Fruit fly (Drosophila melanogaster) whole organism, embryonic: ENCODE data around the gene CG18281.
A peak's percentile ranks its signal among the peaks of the same experiment; 100 is the strongest.

Source experiments
- Awh ChIP-seq: fragments of 200-800 bp; sonication (Bioruptor generic); IDR thresholded peaks from 2 replicates; pipeline ENCODE4, ENCODE4 v1.3.6; 2022; ENCODE audit warnings: missing biosample characterization, missing genetic modification characterization
- B-H2 ChIP-seq: fragments of 200-800 bp; sonication (Bioruptor generic); optimal IDR thresholded peaks from 2 replicates; lab custom pipeline; 2018; ENCODE audit warnings: missing biosample characterization, mild to moderate bottlenecking, missing genetic modification characterization
- CG10267 ChIP-seq: fragments of 200-800 bp; sonication (Bioruptor generic); optimal IDR thresholded peaks from 2 replicates; lab custom pipeline; 2018; ENCODE audit warnings: missing biosample characterization, mild to moderate bottlenecking, missing genetic modification characterization, moderate library complexity
- CG10321 ChIP-seq: fragments of 200-800 bp; sonication (Bioruptor generic); IDR thresholded peaks from 2 replicates; pipeline ENCODE4 v1.3.6; 2022; ENCODE audit warnings: missing biosample characterization, missing genetic modification characterization
- CG11247 ChIP-seq: fragments of 200-800 bp; sonication (Bioruptor generic); IDR thresholded peaks from 2 replicates; pipeline ENCODE4 v1.3.6; 2022; ENCODE audit warnings: missing biosample characterization, missing genetic modification characterization
- CG12769 ChIP-seq: fragments of 200-800 bp; sonication (Bioruptor generic); optimal IDR thresholded peaks from 2 replicates; lab custom pipeline; 2019; ENCODE audit warnings: missing biosample characterization, mild to moderate bottlenecking, missing genetic modification characterization, moderate library complexity
- CG13296 ChIP-seq: fragments of 200-800 bp; sonication (Bioruptor generic); optimal IDR thresholded peaks from 3 replicates; lab custom pipeline; 2018; ENCODE audit warnings: missing biosample characterization, mild to moderate bottlenecking, missing genetic modification characterization
- CG13775 ChIP-seq: fragments of 200-800 bp; sonication (Bioruptor generic); optimal IDR thresholded peaks from 3 replicates; lab custom pipeline; 2017; ENCODE audit warnings: missing biosample characterization, mild to moderate bottlenecking, missing genetic modification characterization
- CG14710 ChIP-seq: fragments of 200-800 bp; sonication (Bioruptor generic); optimal IDR thresholded peaks from 3 replicates; lab custom pipeline; 2019; ENCODE audit warnings: missing biosample characterization, mild to moderate bottlenecking, missing genetic modification characterization, moderate library complexity
- CG2116 ChIP-seq: fragments of 200-800 bp; sonication (Bioruptor generic); optimal IDR thresholded peaks from 3 replicates; lab custom pipeline; 2018; ENCODE audit warnings: missing biosample characterization, mild to moderate bottlenecking, missing genetic modification characterization
- CG30431 ChIP-seq: fragments of 200-800 bp; sonication (Bioruptor generic); optimal IDR thresholded peaks from 2 replicates; lab custom pipeline; 2017; ENCODE audit warnings: missing biosample characterization, missing genetic modification characterization
- CG3281 ChIP-seq: fragments of 200-800 bp; sonication (Bioruptor generic); optimal IDR thresholded peaks from 3 replicates; lab custom pipeline; 2017; ENCODE audit warnings: missing biosample characterization, mild to moderate bottlenecking, missing genetic modification characterization
- CG33213 ChIP-seq: fragments of 200-800 bp; sonication (Bioruptor generic); optimal IDR thresholded peaks from 3 replicates; lab custom pipeline; 2016; ENCODE audit warnings: missing biosample characterization, missing genetic modification characterization
- CG3838 ChIP-seq: fragments of 200-800 bp; sonication (Bioruptor generic); optimal IDR thresholded peaks from 3 replicates; lab custom pipeline; 2016; ENCODE audit warnings: missing biosample characterization, missing genetic modification characterization
- CG4328 ChIP-seq: fragments of 200-800 bp; sonication (Bioruptor generic); optimal IDR thresholded peaks from 3 replicates; lab custom pipeline; 2017; ENCODE audit warnings: missing biosample characterization, missing genetic modification reagents, missing genetic modification characterization
- CG4854 ChIP-seq: fragments of 200-800 bp; sonication (Bioruptor generic); optimal IDR thresholded peaks from 2 replicates; lab custom pipeline; 2016; ENCODE audit warnings: missing biosample characterization, missing genetic modification characterization, inconsistent platforms
- CG5245 ChIP-seq: fragments of 200-800 bp; sonication (Bioruptor generic); optimal IDR thresholded peaks from 3 replicates; lab custom pipeline; 2016; ENCODE audit warnings: missing biosample characterization, missing genetic modification characterization
- CG7271 ChIP-seq: fragments of 200-800 bp; sonication (Bioruptor generic); optimal IDR thresholded peaks from 2 replicates; lab custom pipeline; 2018; ENCODE audit warnings: missing biosample characterization, mild to moderate bottlenecking, missing genetic modification characterization, moderate library complexity
- CG7786 ChIP-seq: fragments of 200-800 bp; sonication (Bioruptor generic); optimal IDR thresholded peaks from 2 replicates; lab custom pipeline; 2016; ENCODE audit warnings: missing biosample characterization, missing genetic modification characterization
- CG7987 ChIP-seq: fragments of 200-800 bp; sonication (Bioruptor generic); optimal IDR thresholded peaks from 2 replicates; lab custom pipeline; 2018; ENCODE audit warnings: missing biosample characterization, mild to moderate bottlenecking, missing genetic modification characterization, moderate library complexity
- CG8089 ChIP-seq: fragments of 200-800 bp; sonication (Bioruptor generic); optimal IDR thresholded peaks from 3 replicates; lab custom pipeline; 2016; ENCODE audit warnings: missing biosample characterization, missing genetic modification characterization
- CG8944 ChIP-seq: fragments of 200-800 bp; sonication (Bioruptor generic); optimal IDR thresholded peaks from 3 replicates; lab custom pipeline; 2016; ENCODE audit warnings: missing biosample characterization, missing genetic modification characterization
- CG9797 ChIP-seq: fragments of 200-800 bp; sonication (Bioruptor generic); optimal IDR thresholded peaks from 3 replicates; lab custom pipeline; 2018; ENCODE audit warnings: missing biosample characterization, mild to moderate bottlenecking, missing genetic modification characterization
- D ChIP-seq, 2 experiments: fragments of 200-800 bp in 1 of 2; fragments of >200 bp in 1 of 2; sonication (Bioruptor generic) in 1 of 2; optimal IDR thresholded peaks; 2 replicates in 1 of 2; 3 replicates in 1 of 2; lab custom pipeline; 2017; ENCODE audit warnings: mild to moderate bottlenecking in 1 of 2, missing biosample characterization in 1 of 2, missing genetic modification characterization in 1 of 2, missing genetic modification reagents in 1 of 2
- Dref ChIP-seq: fragments of 200-800 bp; sonication (Bioruptor generic); IDR thresholded peaks from 2 replicates; pipeline ENCODE4 v1.3.6; 2022; ENCODE audit warnings: missing biosample characterization, missing genetic modification characterization
- HLH54F ChIP-seq: fragments of 200-800 bp; sonication (Bioruptor generic); optimal IDR thresholded peaks from 3 replicates; lab custom pipeline; 2016; ENCODE audit warnings: missing biosample characterization, missing genetic modification characterization
- HLHmδ ChIP-seq: fragments of 200-800 bp; sonication (Bioruptor generic); optimal IDR thresholded peaks from 2 replicates; lab custom pipeline; 2018; ENCODE audit warnings: missing biosample characterization, mild to moderate bottlenecking, missing genetic modification characterization, moderate library complexity
- Scr ChIP-seq: fragments of 200-800 bp; sonication (Bioruptor generic); IDR thresholded peaks from 2 replicates; pipeline ENCODE4 v1.3.6; 2022; ENCODE audit warnings: missing biosample characterization, missing genetic modification characterization; ENCODE audit not compliant: partially characterized antibody
- YL-1 ChIP-seq: fragments of 200-800 bp; sonication (Bioruptor generic); optimal IDR thresholded peaks from 3 replicates; lab custom pipeline; 2017; ENCODE audit warnings: missing biosample characterization, mild to moderate bottlenecking, missing genetic modification characterization
- al ChIP-seq: fragments of 200-800 bp; sonication (Bioruptor generic); IDR thresholded peaks from 2 replicates; pipeline ENCODE4 v1.3.6; 2022; ENCODE audit warnings: missing biosample characterization, missing genetic modification characterization
- ase ChIP-seq: fragments of 200-800 bp; sonication (Bioruptor generic); IDR thresholded peaks from 3 replicates; pipeline ENCODE4 v1.3.6; 2022; ENCODE audit warnings: missing biosample characterization, missing genetic modification characterization
- danr ChIP-seq: fragments of 200-800 bp; sonication (Bioruptor generic); IDR thresholded peaks from 2 replicates; pipeline ENCODE4 v1.3.6; 2022; ENCODE audit warnings: missing biosample characterization, missing genetic modification characterization
- dm ChIP-seq: fragments of 200-800 bp; sonication (Bioruptor generic); optimal IDR thresholded peaks from 3 replicates; lab custom pipeline; 2016; ENCODE audit warnings: missing biosample characterization, missing genetic modification characterization
- dmrt99B ChIP-seq: fragments of 200-800 bp; sonication (Bioruptor generic); optimal IDR thresholded peaks from 2 replicates; lab custom pipeline; 2018; ENCODE audit warnings: missing biosample characterization, mild to moderate bottlenecking, missing genetic modification characterization, moderate library complexity
- gcm2 ChIP-seq: fragments of 200-800 bp; sonication (Bioruptor generic); optimal IDR thresholded peaks from 2 replicates; lab custom pipeline; 2016; ENCODE audit warnings: missing biosample characterization, missing genetic modification characterization
- gro ChIP-seq: fragments of 200-800 bp; sonication (Bioruptor generic); optimal IDR thresholded peaks from 2 replicates; lab custom pipeline; 2016; ENCODE audit warnings: missing biosample characterization, missing genetic modification characterization
- ham ChIP-seq: fragments of 200-800 bp; sonication (Bioruptor generic); IDR thresholded peaks from 2 replicates; pipeline ENCODE4 v1.3.6; 2022; ENCODE audit warnings: missing biosample characterization, missing genetic modification characterization
- insv ChIP-seq, 2 experiments: fragments of 200-800 bp; sonication (Bioruptor generic); optimal IDR thresholded peaks; 3 replicates each; lab custom pipeline; 2016 to 2018; ENCODE audit warnings: missing biosample characterization in 2 of 2, missing genetic modification characterization in 2 of 2
- kah ChIP-seq: fragments of 200-800 bp; sonication (Bioruptor generic); optimal IDR thresholded peaks from 2 replicates; lab custom pipeline; 2018; ENCODE audit warnings: missing biosample characterization, mild to moderate bottlenecking, missing genetic modification characterization
- ken ChIP-seq: fragments of 200-800 bp; sonication (Bioruptor generic); IDR thresholded peaks from 3 replicates; pipeline ENCODE4 v1.3.6; 2022; ENCODE audit warnings: missing biosample characterization, missing genetic modification characterization
- luna ChIP-seq: fragments of 200-800 bp; sonication (Bioruptor generic); optimal IDR thresholded peaks from 2 replicates; lab custom pipeline; 2016; ENCODE audit warnings: missing biosample characterization, missing genetic modification characterization
- mirr ChIP-seq: fragments of 200-800 bp; sonication (Bioruptor generic); optimal IDR thresholded peaks from 3 replicates; lab custom pipeline; 2018; ENCODE audit warnings: missing biosample characterization, mild to moderate bottlenecking, missing genetic modification characterization
- mld ChIP-seq: fragments of 200-800 bp; sonication (Bioruptor generic); IDR thresholded peaks from 3 replicates; pipeline ENCODE4 v1.3.6; 2022; ENCODE audit warnings: missing biosample characterization, missing genetic modification characterization; ENCODE audit not compliant: partially characterized antibody
- org-1 ChIP-seq: fragments of 200-800 bp; sonication (Bioruptor generic); optimal IDR thresholded peaks from 2 replicates; lab custom pipeline; 2017; ENCODE audit warnings: missing biosample characterization, missing genetic modification characterization
- phol ChIP-seq: fragments of 200-800 bp; sonication (Bioruptor generic); optimal IDR thresholded peaks from 3 replicates; lab custom pipeline; 2018; ENCODE audit warnings: missing biosample characterization, mild to moderate bottlenecking, missing genetic modification characterization, moderate library complexity
- sd ChIP-seq: fragments of 200-800 bp; sonication (Bioruptor generic); optimal IDR thresholded peaks from 3 replicates; lab custom pipeline; 2018; ENCODE audit warnings: missing biosample characterization, mild to moderate bottlenecking, missing genetic modification characterization, moderate library complexity
- sob ChIP-seq: fragments of 200-800 bp; sonication (Bioruptor generic); IDR thresholded peaks from 2 replicates; pipeline ENCODE4 v1.3.6; 2022; ENCODE audit warnings: missing biosample characterization, missing genetic modification characterization
- tna ChIP-seq: fragments of 200-800 bp; sonication (Bioruptor generic); IDR thresholded peaks from 2 replicates; pipeline ENCODE4 v1.3.6; 2022; ENCODE audit warnings: missing biosample characterization, missing genetic modification characterization; ENCODE audit not compliant: partially characterized antibody
- vnd ChIP-seq: fragments of 200-800 bp; sonication (Bioruptor generic); IDR thresholded peaks from 3 replicates; pipeline ENCODE4 v1.3.6; 2022; ENCODE audit warnings: missing biosample characterization, missing genetic modification characterization; ENCODE audit not compliant: partially characterized antibody
- zen2 ChIP-seq: fragments of 200-800 bp; sonication (Bioruptor generic); IDR thresholded peaks from 3 replicates; pipeline ENCODE4 v1.3.6; 2022; ENCODE audit warnings: missing biosample characterization, missing genetic modification characterization; ENCODE audit not compliant: partially characterized antibody

Gene CG18281

dm6 chr3L:20470991-20471498 lies 28.6 kb upstream of the CG18281 start (continued):
- no peak for TF ChIP-seq CG33213 (GFP tag; lab: Kevin White, UChicago)
- TF ChIP-seq zen2 (GFP tag; lab: Robert Waterston, UW), result no peak
- TF ChIP-seq CG9797, result no peak
- TF ChIP-seq CG30431 (GFP tag; lab: Kevin White, UChicago), result no peak
- no peak for TF ChIP-seq CG11247 (GFP tag; lab: Robert Waterston, UW)
- peak; percentile 5 for TF ChIP-seq CG7987 (GFP tag; lab: Kevin White, UChicago)
- TF ChIP-seq D (optimal IDR thresholded peaks at IDR 0.05; lab: Kevin White, UChicago), result no peak
- TF ChIP-seq D (GFP tag; optimal IDR thresholded peaks at IDR 0.05; lab: Kevin White, UChicago), result peak; percentile 32
- no peak for TF ChIP-seq YL-1
- TF ChIP-seq mld (GFP tag; lab: Robert Waterston, UW), result no peak
- no peak for TF ChIP-seq CG7786 (GFP tag; lab: Kevin White, UChicago)
- TF ChIP-seq CG2116 (GFP tag; lab: Kevin White, UChicago), result peak; percentile 16
- no peak for TF ChIP-seq tna
- TF ChIP-seq HLH54F (GFP tag; lab: Kevin White, UChicago), result no peak
- no peak for TF ChIP-seq HLHmδ (GFP tag; lab: Kevin White, UChicago)
- peak; percentile 52 for TF ChIP-seq sob (GFP tag; lab: Robert Waterston, UW)
- TF ChIP-seq phol (tag; lab: Kevin White, UChicago), result peak; percentile 63
- peak; percentile 18 for TF ChIP-seq CG4328
- 0 out of 2 replicates have a peak, but pooled peaks have one; percentile 26 for TF ChIP-seq danr
- TF ChIP-seq org-1 (GFP tag; lab: Kevin White, UChicago), result peak; percentile 55
- TF ChIP-seq CG14710, result peak; percentile 32
- TF ChIP-seq ham (GFP tag; lab: Robert Waterston, UW), result no peak
- TF ChIP-seq luna (GFP tag; lab: Kevin White, UChicago), result no peak
- no peak for TF ChIP-seq Dref (GFP tag; lab: Robert Waterston, UW)
- 0 out of 2 replicates have a peak, but pooled peaks have one; percentile 19 for TF ChIP-seq CG10321
- no peak for TF ChIP-seq CG4854
- TF ChIP-seq CG10267 (tag; lab: Kevin White, UChicago), result peak; percentile 30
- no peak for TF ChIP-seq CG8089
- TF ChIP-seq CG7271, result no peak
- peak; percentile 56; the same call in 1 of the 3 replicates for TF ChIP-seq ken
- peak; percentile 41; the same call in 2 of the 3 replicates for TF ChIP-seq ase (GFP tag; lab: Robert Waterston, UW)
- TF ChIP-seq sd (tag; lab: Kevin White, UChicago), result no peak
- peak; percentile 34 for TF ChIP-seq CG13775 (GFP tag; lab: Kevin White, UChicago)
- TF ChIP-seq dm (GFP tag; lab: Kevin White, UChicago), result no peak
- peak; percentile 74 for TF ChIP-seq dmrt99B
- TF ChIP-seq CG3281 (GFP tag; lab: Kevin White, UChicago), result peak; percentile 33
- no peak for TF ChIP-seq insv (GFP tag; optimal IDR thresholded peaks at IDR 0.05; lab: Kevin White, UChicago)
- no peak for TF ChIP-seq CG3838 (GFP tag; lab: Kevin White, UChicago)
- TF ChIP-seq Awh (GFP tag; lab: Robert Waterston, UW), result 0 out of 2 replicates have a peak, but pooled peaks have one; percentile 55
- TF ChIP-seq mirr (GFP tag; lab: Kevin White, UChicago), result peak; percentile 48
- 0 out of 2 replicates have a peak, but pooled peaks have one; percentile 9 for TF ChIP-seq Scr (GFP tag; lab: Robert Waterston, UW)
- no peak for TF ChIP-seq gcm2
- peak; percentile 43 for TF ChIP-seq CG12769 (tag; lab: Kevin White, UChicago)
- TF ChIP-seq CG8944, result no peak
- TF ChIP-seq kah (GFP tag; lab: Kevin White, UChicago), result peak; percentile 65
- no peak for TF ChIP-seq B-H2 (GFP tag; lab: Kevin White, UChicago)
- peak; percentile 32 for TF ChIP-seq CG13296
- TF ChIP-seq vnd, result no peak
- no peak for TF ChIP-seq gro (GFP tag; lab: Kevin White, UChicago)
- TF ChIP-seq al (GFP tag; lab: Robert Waterston, UW), result no peak
- TF ChIP-seq CG5245, result peak; percentile 46
